Worm (Caenorhabditis elegans): Measurements from ENCODE around the gene cpi-1.

ce11 chrIV:6117741-6118265 lies 24.3 kb upstream of the cpi-1 start, which contains the start of gene zen-4:
- TF ChIP-seq pat-9 (tag; optimal IDR thresholded peaks at IDR 0.05) (no peak), zip-5 (tag; optimal IDR thresholded peaks at IDR 0.05) (no peak), nhr-232 (tag; optimal IDR thresholded peaks at IDR 0.05) (no peak), nfya-1 (tag; optimal IDR thresholded peaks at IDR 0.05) (peak; percentile 40), ceh-9 (tag; optimal IDR thresholded peaks at IDR 0.05) (no peak), lin-11 (tag; optimal IDR thresholded peaks at IDR 0.05) (no peak), madf-2 (tag; optimal IDR thresholded peaks at IDR 0.05) (no peak), sdc-2 (tag; optimal IDR thresholded peaks at IDR 0.05) (no peak), ceh-18 (tag; optimal IDR thresholded peaks at IDR 0.05) (no peak), dmd-4 (tag; optimal IDR thresholded peaks at IDR 0.05; ENCODE audit: borderline replicate concordance) (no peak), mec-3 (tag; optimal IDR thresholded peaks at IDR 0.05; ENCODE audit: borderline replicate concordance) (no peak), pha-4 (tag; optimal IDR thresholded peaks at IDR 0.05) (no peak), ceh-31 (tag; optimal IDR thresholded peaks at IDR 0.05) (no peak)
